Worm (Caenorhabditis elegans) whole organism, L1 larva: Measurements from ENCODE around the gene rps-5.

ENCODE experiments used
- C16A3.4 ChIP-seq: fragments of 150-350 bp; optimal IDR thresholded peaks from 2 replicates; lab custom pipeline; 2014; ENCODE audit warnings: missing biosample characterization, missing genetic modification characterization
- alr-1 ChIP-seq: fragments of 200-800 bp; sonication (Bioruptor generic); optimal IDR thresholded peaks from 2 replicates; lab custom pipeline; 2018; ENCODE audit warnings: borderline replicate concordance, mild to moderate bottlenecking, missing genetic modification characterization, missing compliant biosample characterization
- ama-1 ChIP-seq: fragments of 150-350 bp; optimal IDR thresholded peaks from 2 replicates; lab custom pipeline; 2014
- ceh-8 ChIP-seq: fragments of 200-800 bp; sonication (Bioruptor generic); optimal IDR thresholded peaks from 2 replicates; lab custom pipeline; 2018; ENCODE audit warnings: mild to moderate bottlenecking, missing genetic modification characterization, moderate library complexity, missing compliant biosample characterization
- ceh-82 ChIP-seq, 3 experiments: fragments of 150-350 bp in 1 of 3; sonication (generic microtip) in 2 of 3; optimal IDR thresholded peaks; 2 replicates each; lab custom pipeline; 2014 to 2017; ENCODE audit warnings: missing biosample characterization in 3 of 3, missing genetic modification characterization in 3 of 3
- ceh-88 ChIP-seq: fragments of 200-800 bp; sonication (Bioruptor generic); IDR thresholded peaks from 2 replicates; pipeline ENCODE4 v1.3.6; 2022; ENCODE audit warnings: missing genetic modification characterization, missing compliant biosample characterization
- ces-1 ChIP-seq: fragments of 150-350 bp; optimal IDR thresholded peaks from 2 replicates; lab custom pipeline; 2014; ENCODE audit warnings: missing biosample characterization, missing genetic modification reagents, missing genetic modification characterization
- efl-1 ChIP-seq, 4 experiments: fragments of 150-350 bp; optimal IDR thresholded peaks in 3 of 4; peaks in 1 of 4; 1 replicate in 1 of 4; 2 replicates in 3 of 4; lab custom pipeline; 2014; ENCODE audit warnings: missing biosample characterization in 2 of 4, missing genetic modification characterization in 2 of 4, missing genetic modification reagents in 2 of 4
- egl-27 ChIP-seq, 2 experiments: fragments of 150-350 bp in 1 of 2; sonication (generic microtip); optimal IDR thresholded peaks; 3 replicates each; lab custom pipeline; 2017 to 2018; ENCODE audit warnings: missing biosample characterization in 2 of 2, missing genetic modification characterization in 2 of 2, missing genetic modification reagents in 2 of 2
- elt-2 ChIP-seq: sonication (generic microtip); optimal IDR thresholded peaks from 2 replicates; lab custom pipeline; 2016; ENCODE audit warnings: missing genetic modification characterization, mild to moderate bottlenecking, inconsistent platforms, missing compliant biosample characterization, missing genetic modification reagents
- fkh-4 ChIP-seq: sonication (generic microtip); optimal IDR thresholded peaks from 2 replicates; lab custom pipeline; 2016; ENCODE audit warnings: missing compliant biosample characterization, missing genetic modification characterization, borderline replicate concordance
- fkh-8 ChIP-seq: sonication (generic microtip); optimal IDR thresholded peaks from 2 replicates; lab custom pipeline; 2016; ENCODE audit warnings: mild to moderate bottlenecking, missing genetic modification characterization, missing compliant biosample characterization
- grh-1 ChIP-seq: fragments of 200-800 bp; sonication (Bioruptor generic); IDR thresholded peaks from 2 replicates; pipeline ENCODE4 v1.3.6; 2022; ENCODE audit warnings: missing genetic modification reagents, missing genetic modification characterization, missing compliant biosample characterization
- hpl-2 ChIP-seq: fragments of 150-350 bp; optimal IDR thresholded peaks from 2 replicates; lab custom pipeline; 2014; ENCODE audit warnings: missing biosample characterization, missing genetic modification reagents, missing genetic modification characterization
- jun-1 ChIP-seq: fragments of 150-350 bp; optimal IDR thresholded peaks from 2 replicates; lab custom pipeline; 2014; ENCODE audit warnings: missing biosample characterization, missing genetic modification reagents, missing genetic modification characterization
- lin-14 ChIP-seq: fragments of 200-800 bp; sonication (Bioruptor generic); optimal IDR thresholded peaks from 2 replicates; lab custom pipeline; 2018; ENCODE audit warnings: mild to moderate bottlenecking, missing genetic modification characterization, moderate library complexity, missing compliant biosample characterization
- lin-15B ChIP-seq: fragments of 150-350 bp; sonication (generic microtip); optimal IDR thresholded peaks from 3 replicates; lab custom pipeline; 2014; ENCODE audit warnings: missing biosample characterization, missing genetic modification characterization
- lin-39 ChIP-seq: fragments of 150-350 bp; optimal IDR thresholded peaks from 2 replicates; lab custom pipeline; 2014; ENCODE audit warnings: missing biosample characterization, missing genetic modification reagents, missing genetic modification characterization
- lsy-2 ChIP-seq, 2 experiments: fragments of 150-350 bp; optimal IDR thresholded peaks; 2 replicates each; lab custom pipeline; 2014; ENCODE audit warnings: missing biosample characterization in 2 of 2, missing genetic modification characterization in 2 of 2
- mdl-1 ChIP-seq, 2 experiments: fragments of 150-350 bp; optimal IDR thresholded peaks; 2 replicates each; lab custom pipeline; 2014 to 2017; ENCODE audit warnings: missing biosample characterization in 2 of 2, missing genetic modification characterization in 2 of 2, inconsistent platforms in 1 of 2
- mef-2 ChIP-seq: fragments of 150-350 bp; optimal IDR thresholded peaks from 2 replicates; lab custom pipeline; 2014; ENCODE audit warnings: missing biosample characterization, missing genetic modification characterization
- mep-1 ChIP-seq: fragments of 150-350 bp; optimal IDR thresholded peaks from 2 replicates; lab custom pipeline; 2014; ENCODE audit warnings: missing biosample characterization, missing genetic modification characterization
- nhr-12 ChIP-seq: sonication (generic microtip); optimal IDR thresholded peaks from 2 replicates; lab custom pipeline; 2017; ENCODE audit warnings: missing biosample characterization, missing genetic modification characterization
- nhr-19 ChIP-seq: fragments of 200-800 bp; sonication (Bioruptor generic); conservative IDR thresholded peaks from 2 replicates; pipeline ENCODE4 v1.3.6; 2022; ENCODE audit warnings: missing genetic modification characterization, missing compliant biosample characterization
- nhr-20 ChIP-seq: sonication (generic microtip); optimal IDR thresholded peaks from 2 replicates; lab custom pipeline; 2016; ENCODE audit warnings: mild to moderate bottlenecking, missing genetic modification characterization, missing compliant biosample characterization
- nhr-237 ChIP-seq: fragments of 150-350 bp; optimal IDR thresholded peaks from 2 replicates; lab custom pipeline; 2014; ENCODE audit warnings: missing biosample characterization, missing genetic modification characterization
- nhr-28 ChIP-seq: fragments of 150-350 bp; optimal IDR thresholded peaks from 2 replicates; lab custom pipeline; 2014; ENCODE audit warnings: missing biosample characterization, missing genetic modification characterization
- nhr-47 ChIP-seq: sonication (generic microtip); optimal IDR thresholded peaks from 2 replicates; lab custom pipeline; 2016; ENCODE audit warnings: mild to moderate bottlenecking, missing genetic modification characterization, moderate library complexity, missing compliant biosample characterization
- nhr-71 ChIP-seq: sonication (generic microtip); optimal IDR thresholded peaks from 2 replicates; lab custom pipeline; 2016; ENCODE audit warnings: mild to moderate bottlenecking, missing genetic modification characterization, moderate library complexity, missing compliant biosample characterization
- nhr-84 ChIP-seq: sonication (generic microtip); optimal IDR thresholded peaks from 2 replicates; lab custom pipeline; 2017; ENCODE audit warnings: missing biosample characterization, missing genetic modification characterization
- nhr-90 ChIP-seq: sonication (generic microtip); optimal IDR thresholded peaks from 2 replicates; lab custom pipeline; 2016; ENCODE audit warnings: mild to moderate bottlenecking, missing genetic modification characterization, missing compliant biosample characterization; ENCODE audit not compliant: poor library complexity
- pax-3 ChIP-seq: fragments of 200-800 bp; sonication (Bioruptor generic); optimal IDR thresholded peaks from 2 replicates; lab custom pipeline; 2018; ENCODE audit warnings: mild to moderate bottlenecking, missing genetic modification characterization, moderate library complexity, missing compliant biosample characterization
- rnt-1 ChIP-seq: sonication (generic microtip); optimal IDR thresholded peaks from 2 replicates; lab custom pipeline; 2016; ENCODE audit warnings: mild to moderate bottlenecking, missing genetic modification characterization, moderate library complexity, missing compliant biosample characterization
- snu-23 ChIP-seq: sonication (generic microtip); optimal IDR thresholded peaks from 2 replicates; lab custom pipeline; 2016; ENCODE audit warnings: missing genetic modification characterization, missing compliant biosample characterization
- swsn-7 ChIP-seq: sonication (generic microtip); optimal IDR thresholded peaks from 2 replicates; lab custom pipeline; 2016; ENCODE audit warnings: missing genetic modification characterization, missing compliant biosample characterization
- unc-130 ChIP-seq: fragments of 150-350 bp; optimal IDR thresholded peaks from 2 replicates; lab custom pipeline; 2017; ENCODE audit warnings: missing biosample characterization, missing genetic modification characterization, inconsistent platforms
- unc-30 ChIP-seq: sonication (generic microtip); optimal IDR thresholded peaks from 2 replicates; lab custom pipeline; 2017; ENCODE audit warnings: missing biosample characterization, missing genetic modification characterization
- xbp-1 ChIP-seq: sonication (generic microtip); optimal IDR thresholded peaks from 2 replicates; lab custom pipeline; 2016; ENCODE audit warnings: missing genetic modification characterization, missing compliant biosample characterization
- ztf-4 ChIP-seq: fragments of 150-350 bp; optimal IDR thresholded peaks from 2 replicates; lab custom pipeline; 2014; ENCODE audit warnings: missing biosample characterization, missing genetic modification characterization

The rps-5 gene

DNA sequence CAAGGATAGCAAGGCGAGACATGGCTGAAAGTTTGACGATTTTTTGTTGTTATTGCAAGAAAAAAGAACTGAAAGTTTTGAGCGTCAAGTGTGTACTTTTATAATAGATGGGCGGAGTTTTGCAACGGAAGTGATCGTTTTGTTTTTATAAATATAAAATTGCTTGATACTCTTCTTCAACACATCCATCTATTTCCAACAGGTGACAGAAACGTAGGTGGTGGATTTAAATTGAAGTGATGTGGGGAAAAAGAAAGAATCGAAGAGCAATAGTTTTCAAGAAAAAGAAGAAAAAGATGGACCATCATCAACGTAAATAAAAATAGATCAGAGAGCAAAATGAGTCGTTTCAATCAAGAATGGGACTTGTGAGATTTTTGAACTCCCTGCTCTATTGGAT, 43.8 kb downstream of the rps-5 start, which contains the start of gene ttr-17 (continued):
- TF ChIP-seq ceh-88 (GFP tag; lab: Robert Waterston, UW) (no peak), nhr-12 (tag; lab: Kevin White, UChicago) (no peak), nhr-84 (tag; lab: Kevin White, UChicago) (no peak)

DNA sequence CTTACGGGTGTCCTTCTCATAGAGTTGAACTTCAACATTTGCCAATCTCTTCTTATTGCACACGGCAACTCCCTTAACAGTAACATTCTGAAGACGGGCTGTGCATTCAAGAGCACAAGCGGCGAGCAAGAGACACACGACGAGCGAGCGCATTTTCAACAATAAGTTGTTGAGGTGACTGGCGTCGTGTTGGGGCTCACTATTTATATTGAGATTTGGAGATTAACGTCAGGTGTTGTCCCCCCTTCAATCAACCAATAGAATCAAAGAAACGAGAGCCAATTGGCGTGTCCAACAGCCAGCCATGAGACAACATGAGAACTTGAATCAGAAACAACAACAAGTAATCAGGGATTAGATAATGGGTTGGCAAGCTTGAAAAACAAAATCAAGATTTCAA, 46.9 kb downstream of the rps-5 start, which contains the start of gene ttr-16:
Gene ttr-16 (minus strand): TSS at position 176 of the 400 bp plus-strand sequence.
- TF ChIP-seq nhr-71 (tag; lab: Kevin White, UChicago) = peak; percentile 80
- TF ChIP-seq snu-23 (GFP tag; lab: Kevin White, UChicago) = peak; percentile 50
- TF ChIP-seq unc-30 (tag; lab: Kevin White, UChicago) = no peak
- TF ChIP-seq ces-1 (GFP tag; lab: Kevin White, UChicago) = no peak
- TF ChIP-seq egl-27 (tag; optimal IDR thresholded peaks at IDR 0.05; lab: Kevin White, UChicago) = no peak
- TF ChIP-seq ceh-82 (tag; optimal IDR thresholded peaks at IDR 0.05; lab: Kevin White, UChicago) = no peak
- peak in 1 of 2 experiments; percentile 52 for TF ChIP-seq lsy-2 (tag; optimal IDR thresholded peaks at IDR 0.05; lab: Kevin White, UChicago)
- TF ChIP-seq swsn-7 (tag; lab: Kevin White, UChicago) = peak; percentile 43
- TF ChIP-seq C16A3.4 (tag; lab: Kevin White, UChicago) = no peak
- no peak for TF ChIP-seq mep-1
- peak; percentile 63 for TF ChIP-seq lin-14 (GFP tag; lab: Kevin White, UChicago)
- no peak for TF ChIP-seq fkh-8
- TF ChIP-seq lin-39 = peak; percentile 34
- no peak for TF ChIP-seq lin-15B (tag; lab: Kevin White, UChicago)
- TF ChIP-seq mef-2 (tag; lab: Kevin White, UChicago) = no peak
- TF ChIP-seq ceh-8 = no peak
- peak; percentile 31 for TF ChIP-seq nhr-47 (tag; lab: Kevin White, UChicago)
- TF ChIP-seq nhr-20 (tag; lab: Kevin White, UChicago) = peak; percentile 11
- TF ChIP-seq pax-3 (tag; lab: Kevin White, UChicago) = no peak
- peak; percentile 42 for TF ChIP-seq unc-130 (tag; lab: Kevin White, UChicago)
- no peak for TF ChIP-seq nhr-90 (tag; lab: Kevin White, UChicago)
- TF ChIP-seq rnt-1 (tag; lab: Kevin White, UChicago) = peak; percentile 85
- peak; percentile 87 for TF ChIP-seq ama-1 (lab: Kevin White, UChicago)
- TF ChIP-seq mdl-1 (tag; optimal IDR thresholded peaks at IDR 0.05; lab: Kevin White, UChicago) = peak in 1 of 2 experiments; percentile 0
- no peak for TF ChIP-seq hpl-2
- peak; percentile 51 for TF ChIP-seq nhr-19 (GFP tag; lab: Robert Waterston, UW)
- TF ChIP-seq grh-1 (GFP tag; lab: Robert Waterston, UW) = no peak
- no peak for TF ChIP-seq nhr-28 (tag; lab: Kevin White, UChicago)
- TF ChIP-seq jun-1 (tag; lab: Kevin White, UChicago) = no peak
- TF ChIP-seq efl-1 (optimal IDR thresholded peaks at IDR 0.05; lab: Kevin White, UChicago) = peak in 1 of 2 experiments; percentile 10
- TF ChIP-seq efl-1 (GFP tag; optimal IDR thresholded peaks at IDR 0.05 in 1 of 2; lab: Kevin White, UChicago) = no peak
- no peak for TF ChIP-seq elt-2 (tag; lab: Kevin White, UChicago)
- TF ChIP-seq fkh-4 (tag; lab: Kevin White, UChicago) = no peak
- TF ChIP-seq alr-1 (tag; lab: Kevin White, UChicago) = no peak
- peak; percentile 23 for TF ChIP-seq xbp-1 (tag; lab: Kevin White, UChicago)
- peak; percentile 21 for TF ChIP-seq ztf-4 (tag; lab: Kevin White, UChicago)
- TF ChIP-seq nhr-237 (tag; lab: Kevin White, UChicago) = no peak
